Worm (Caenorhabditis elegans) whole organism, L1 larva: Measurements from ENCODE around the gene F44E2.4.

Source experiments
- C04F5.9 ChIP-seq: sonication (generic microtip); optimal IDR thresholded peaks from 2 replicates; lab custom pipeline; 2016; ENCODE audit warnings: missing genetic modification characterization, missing compliant biosample characterization
- C16A3.4 ChIP-seq: fragments of 150-350 bp; optimal IDR thresholded peaks from 2 replicates; lab custom pipeline; 2014; ENCODE audit warnings: missing biosample characterization, missing genetic modification characterization
- Y116A8C.19 ChIP-seq: sonication (generic microtip); optimal IDR thresholded peaks from 2 replicates; lab custom pipeline; 2016; ENCODE audit warnings: missing compliant biosample characterization, missing genetic modification characterization, borderline replicate concordance
- blmp-1 ChIP-seq: fragments of 150-350 bp; optimal IDR thresholded peaks from 2 replicates; lab custom pipeline; 2014; ENCODE audit warnings: missing biosample characterization, missing genetic modification characterization
- ceh-82 ChIP-seq, 3 experiments: fragments of 150-350 bp in 1 of 3; sonication (generic microtip) in 2 of 3; optimal IDR thresholded peaks; 2 replicates each; lab custom pipeline; 2014 to 2017; ENCODE audit warnings: missing biosample characterization in 3 of 3, missing genetic modification characterization in 3 of 3
- dpl-1 ChIP-seq, 3 experiments: fragments of 150-350 bp in 2 of 3; sonication (generic microtip) in 1 of 3; optimal IDR thresholded peaks; 2 replicates each; lab custom pipeline; 2014 to 2017; ENCODE audit warnings: missing biosample characterization in 3 of 3, missing genetic modification characterization in 3 of 3, missing genetic modification reagents in 3 of 3
- efl-1 ChIP-seq, 4 experiments: fragments of 150-350 bp; optimal IDR thresholded peaks in 3 of 4; peaks in 1 of 4; 1 replicate in 1 of 4; 2 replicates in 3 of 4; lab custom pipeline; 2014; ENCODE audit warnings: missing biosample characterization in 2 of 4, missing genetic modification characterization in 2 of 4, missing genetic modification reagents in 2 of 4
- ets-5 ChIP-seq: fragments of 200-800 bp; sonication (Bioruptor generic); IDR thresholded peaks from 2 replicates; pipeline ENCODE4 v1.3.6; 2022; ENCODE audit warnings: missing genetic modification characterization, missing compliant biosample characterization
- fkh-8 ChIP-seq: sonication (generic microtip); optimal IDR thresholded peaks from 2 replicates; lab custom pipeline; 2016; ENCODE audit warnings: mild to moderate bottlenecking, missing genetic modification characterization, missing compliant biosample characterization
- isw-1 ChIP-seq: fragments of 200-800 bp; sonication (Bioruptor generic); IDR thresholded peaks from 2 replicates; pipeline ENCODE4 v1.3.6; 2022; ENCODE audit warnings: missing genetic modification characterization, missing compliant biosample characterization
- lin-14 ChIP-seq: fragments of 200-800 bp; sonication (Bioruptor generic); optimal IDR thresholded peaks from 2 replicates; lab custom pipeline; 2018; ENCODE audit warnings: mild to moderate bottlenecking, missing genetic modification characterization, moderate library complexity, missing compliant biosample characterization
- lin-35 ChIP-seq, 2 experiments: fragments of 150-350 bp; optimal IDR thresholded peaks; 2 replicates each; lab custom pipeline; 2014; ENCODE audit warnings: missing biosample characterization in 2 of 2, missing genetic modification characterization in 2 of 2, missing genetic modification reagents in 2 of 2
- lin-39 ChIP-seq: fragments of 150-350 bp; optimal IDR thresholded peaks from 2 replicates; lab custom pipeline; 2014; ENCODE audit warnings: missing biosample characterization, missing genetic modification reagents, missing genetic modification characterization
- lir-3 ChIP-seq: sonication (generic microtip); optimal IDR thresholded peaks from 2 replicates; lab custom pipeline; 2016; ENCODE audit warnings: mild to moderate bottlenecking, missing genetic modification characterization, moderate library complexity, missing compliant biosample characterization; ENCODE audit not compliant: poor library complexity
- mab-9 ChIP-seq: fragments of 200-800 bp; sonication (Bioruptor generic); IDR thresholded peaks from 2 replicates; pipeline ENCODE4 v1.3.6; 2022; ENCODE audit warnings: missing genetic modification reagents, missing genetic modification characterization, missing compliant biosample characterization
- mef-2 ChIP-seq: fragments of 150-350 bp; optimal IDR thresholded peaks from 2 replicates; lab custom pipeline; 2014; ENCODE audit warnings: missing biosample characterization, missing genetic modification characterization
- mep-1 ChIP-seq: fragments of 150-350 bp; optimal IDR thresholded peaks from 2 replicates; lab custom pipeline; 2014; ENCODE audit warnings: missing biosample characterization, missing genetic modification characterization
- nhr-11 ChIP-seq: fragments of 150-350 bp; optimal IDR thresholded peaks from 2 replicates; lab custom pipeline; 2014; ENCODE audit warnings: missing biosample characterization, missing genetic modification characterization
- nhr-19 ChIP-seq: fragments of 200-800 bp; sonication (Bioruptor generic); conservative IDR thresholded peaks from 2 replicates; pipeline ENCODE4 v1.3.6; 2022; ENCODE audit warnings: missing genetic modification characterization, missing compliant biosample characterization
- nhr-20 ChIP-seq: sonication (generic microtip); optimal IDR thresholded peaks from 2 replicates; lab custom pipeline; 2016; ENCODE audit warnings: mild to moderate bottlenecking, missing genetic modification characterization, missing compliant biosample characterization
- nhr-71 ChIP-seq: sonication (generic microtip); optimal IDR thresholded peaks from 2 replicates; lab custom pipeline; 2016; ENCODE audit warnings: mild to moderate bottlenecking, missing genetic modification characterization, moderate library complexity, missing compliant biosample characterization
- nhr-85 ChIP-seq: sonication (generic microtip); peaks from one replicate; lab custom pipeline; 2016; ENCODE audit warnings: missing genetic modification characterization, inconsistent platforms, missing compliant biosample characterization
- nhr-90 ChIP-seq: sonication (generic microtip); optimal IDR thresholded peaks from 2 replicates; lab custom pipeline; 2016; ENCODE audit warnings: mild to moderate bottlenecking, missing genetic modification characterization, missing compliant biosample characterization; ENCODE audit not compliant: poor library complexity
- pag-3 ChIP-seq: sonication (generic microtip); optimal IDR thresholded peaks from 2 replicates; lab custom pipeline; 2017; ENCODE audit warnings: missing genetic modification characterization, mild to moderate bottlenecking, missing compliant biosample characterization, antibody characterized with exemption, borderline replicate concordance; ENCODE audit not compliant: insufficient read depth
- pax-3 ChIP-seq: fragments of 200-800 bp; sonication (Bioruptor generic); optimal IDR thresholded peaks from 2 replicates; lab custom pipeline; 2018; ENCODE audit warnings: mild to moderate bottlenecking, missing genetic modification characterization, moderate library complexity, missing compliant biosample characterization
- tbx-2 ChIP-seq: sonication (generic microtip); optimal IDR thresholded peaks from 2 replicates; lab custom pipeline; 2016; ENCODE audit warnings: missing genetic modification characterization, missing compliant biosample characterization
- unc-130 ChIP-seq: fragments of 150-350 bp; optimal IDR thresholded peaks from 2 replicates; lab custom pipeline; 2017; ENCODE audit warnings: missing biosample characterization, missing genetic modification characterization, inconsistent platforms
- unc-30 ChIP-seq: sonication (generic microtip); optimal IDR thresholded peaks from 2 replicates; lab custom pipeline; 2017; ENCODE audit warnings: missing biosample characterization, missing genetic modification characterization
- unc-62 ChIP-seq: fragments of 150-350 bp; optimal IDR thresholded peaks from 2 replicates; lab custom pipeline; 2014; ENCODE audit warnings: missing biosample characterization, missing genetic modification reagents, missing genetic modification characterization
- unc-86 ChIP-seq: sonication (generic microtip); optimal IDR thresholded peaks from 2 replicates; lab custom pipeline; 2016; ENCODE audit warnings: missing genetic modification characterization, missing compliant biosample characterization
- xbp-1 ChIP-seq: sonication (generic microtip); optimal IDR thresholded peaks from 2 replicates; lab custom pipeline; 2016; ENCODE audit warnings: missing genetic modification characterization, missing compliant biosample characterization

Gene F44E2.4

ce11 chrIII:8845114-8845513 is 6.9 kb upstream of the F44E2.4 start, which contains the start of gene F44E2.6:
F44E2.6 (minus strand) TSS chrIII:8845214.
- TF ChIP-seq ceh-82 (tag; optimal IDR thresholded peaks at IDR 0.05; lab: Kevin White, UChicago) (no peak), C04F5.9 (no peak), isw-1 (GFP tag; lab: Robert Waterston, UW) (no peak), mef-2 (no peak), lin-39 (tag; lab: Kevin White, UChicago) (no peak), unc-30 (no peak)
- TF ChIP-seq, all 84 proteins: peak for 0

DNA sequence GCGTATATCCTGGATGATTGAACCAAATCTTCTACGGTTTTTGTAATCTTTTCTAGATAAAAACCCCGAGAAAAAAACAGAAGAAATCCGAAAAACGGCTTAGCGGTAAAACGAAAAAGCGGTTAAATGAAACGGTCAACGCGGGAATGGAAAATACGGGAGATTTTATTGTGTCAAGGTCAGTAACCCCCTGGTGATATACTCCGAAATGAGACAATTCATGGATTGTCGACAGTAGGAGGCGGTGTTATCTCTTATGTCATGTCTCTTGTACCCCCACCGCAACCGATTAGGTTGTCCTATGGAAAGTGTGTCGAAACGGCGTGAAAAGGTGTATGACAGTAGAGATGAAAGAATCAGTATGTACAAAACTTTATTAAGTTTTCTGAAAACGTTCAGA is 5.9 kb upstream of the F44E2.4 start:
- TF ChIP-seq blmp-1 (tag; lab: Kevin White, UChicago): peak; percentile 81
- no peak for TF ChIP-seq ets-5 (GFP tag; lab: Robert Waterston, UW)

DNA sequence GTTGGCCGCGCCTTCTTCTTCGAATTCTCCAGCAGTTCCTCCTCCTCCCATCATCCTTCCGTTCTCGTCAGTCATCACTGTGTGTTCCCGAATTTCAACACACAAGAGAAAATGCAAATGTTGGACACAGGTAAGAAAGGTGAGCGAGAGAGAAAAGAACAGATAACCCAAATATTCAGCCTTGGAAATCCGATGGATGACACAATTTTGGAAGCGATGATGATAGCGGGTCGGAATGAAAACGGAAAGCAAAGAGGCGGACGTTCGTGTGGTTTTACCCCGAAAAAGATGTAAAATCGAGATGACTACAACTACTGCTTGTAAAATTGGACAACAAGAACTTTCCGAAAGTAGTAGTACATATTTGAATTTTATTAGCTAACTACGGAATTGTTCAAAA is 1.6 kb upstream of the F44E2.4 start:
- no peak for TF ChIP-seq mep-1
- TF ChIP-seq nhr-19 (GFP tag; lab: Robert Waterston, UW): no peak
- peak; percentile 73 for TF ChIP-seq blmp-1 (tag; lab: Kevin White, UChicago)

- no peak for TF ChIP-seq lin-14 (GFP tag; lab: Kevin White, UChicago)
- TF ChIP-seq tbx-2 (tag; lab: Kevin White, UChicago): no peak
- no peak for TF ChIP-seq pag-3 (tag; lab: Kevin White, UChicago)
- TF ChIP-seq unc-62 (GFP tag; lab: Kevin White, UChicago): no peak
- TF ChIP-seq C16A3.4 (tag; lab: Kevin White, UChicago): no peak
- TF ChIP-seq nhr-71 (tag; lab: Kevin White, UChicago): no peak
- no peak for TF ChIP-seq blmp-1 (tag; lab: Kevin White, UChicago)
- TF ChIP-seq nhr-20 (tag; lab: Kevin White, UChicago): no peak
- TF ChIP-seq ceh-82 (tag; optimal IDR thresholded peaks at IDR 0.05; lab: Kevin White, UChicago): no peak
- no peak for TF ChIP-seq xbp-1
- TF ChIP-seq lin-35 (GFP tag; optimal IDR thresholded peaks at IDR 0.05; lab: Kevin White, UChicago): no peak
- no peak for TF ChIP-seq nhr-11 (tag; lab: Kevin White, UChicago)
- no peak for TF ChIP-seq pax-3
- TF ChIP-seq Y116A8C.19 (tag; lab: Kevin White, UChicago): no peak
- no peak for TF ChIP-seq unc-86 (tag; lab: Kevin White, UChicago)
- TF ChIP-seq mab-9: no peak
Observed at ce11 chrIII:8831059-8831750, 7.0 kb downstream of the F44E2.4 start, which contains the start of gene F44E2.10. F44E2.10 (minus strand) TSS chrIII:8831109.

DNA sequence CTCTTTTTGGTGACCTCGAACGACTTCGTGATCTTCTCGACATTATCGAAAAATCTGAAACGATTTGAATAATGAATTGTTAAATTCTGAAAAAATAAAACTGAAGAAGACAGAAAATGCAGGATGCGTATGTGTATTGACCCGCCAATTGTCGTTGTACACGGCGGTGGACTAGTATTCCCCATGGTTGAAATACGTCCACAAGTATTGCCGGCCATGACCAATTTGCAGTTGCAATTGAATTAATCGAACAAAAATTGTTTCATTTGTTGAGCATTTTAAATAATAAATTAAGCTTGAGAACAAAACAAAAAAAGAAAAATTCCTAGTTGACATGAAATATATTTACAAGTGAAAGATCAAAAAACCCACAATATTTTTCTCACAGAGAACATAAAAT is 9.0 kb downstream of the F44E2.4 start, which contains the start of gene F44E2.3:
Gene F44E2.3 (minus strand): TSS at position 61 of the 400 bp plus-strand sequence.
- TF ChIP-seq lin-35 (GFP tag; optimal IDR thresholded peaks at IDR 0.05; lab: Kevin White, UChicago) (peak; percentile 22 to 38), dpl-1 (GFP tag; optimal IDR thresholded peaks at IDR 0.05; lab: Kevin White, UChicago) (peak in 2 of 3 experiments; percentile 18 to 42), unc-130 (tag; lab: Kevin White, UChicago) (no peak), blmp-1 (tag; lab: Kevin White, UChicago) (peak; percentile 28), fkh-8 (tag; lab: Kevin White, UChicago) (no peak), nhr-85 (tag; lab: Kevin White, UChicago) (no peak), nhr-90 (no peak), mep-1 (peak; percentile 19), lir-3 (tag; lab: Kevin White, UChicago) (peak; percentile 10), efl-1 (optimal IDR thresholded peaks at IDR 0.05; lab: Kevin White, UChicago) (peak; percentile 28), efl-1 (GFP tag; optimal IDR thresholded peaks at IDR 0.05 in 1 of 2; lab: Kevin White, UChicago) (peak in 1 of 2 experiments; percentile 28)
